Fruit fly (Drosophila melanogaster) whole organism, wandering third instar larva: ENCODE results near the gene CG15022.

Experiments
- Dfd ChIP-seq: fragments of >200 bp; optimal IDR thresholded peaks from 2 replicates; lab custom pipeline; 2017; ENCODE audit warnings: missing biosample characterization, missing genetic modification characterization
- Dif ChIP-seq: fragments of 200-275, 200-300 bp; sonication (Bioruptor generic); optimal IDR thresholded peaks from 2 replicates; lab custom pipeline; 2018; ENCODE audit warnings: missing biosample characterization, missing genetic modification characterization; ENCODE audit not compliant: partially characterized antibody
- Jra ChIP-seq: sonication (Bioruptor generic); optimal IDR thresholded peaks from 2 replicates; lab custom pipeline; 2016; ENCODE audit warnings: missing biosample characterization, missing genetic modification characterization
- OdsH ChIP-seq: fragments of 200-800 bp; sonication (Bioruptor generic); optimal IDR thresholded peaks from 2 replicates; lab custom pipeline; 2016; ENCODE audit warnings: missing biosample characterization, mild to moderate bottlenecking, missing genetic modification characterization
- Sp1 ChIP-seq: fragments of 200-800 bp; sonication (Bioruptor generic); optimal IDR thresholded peaks from 3 replicates; lab custom pipeline; 2019; ENCODE audit warnings: missing biosample characterization, mild to moderate bottlenecking, missing genetic modification characterization, moderate library complexity
- fru ChIP-seq: fragments of 200-800 bp; sonication (Bioruptor generic); optimal IDR thresholded peaks from 3 replicates; lab custom pipeline; 2016; ENCODE audit warnings: missing biosample characterization, mild to moderate bottlenecking, missing genetic modification characterization
- h ChIP-seq: fragments of 200-800 bp; sonication (Bioruptor generic); optimal IDR thresholded peaks from 3 replicates; lab custom pipeline; 2016; ENCODE audit warnings: missing biosample characterization, mild to moderate bottlenecking, missing genetic modification characterization
- psq ChIP-seq: fragments of 200-800 bp; sonication (Bioruptor generic); optimal IDR thresholded peaks from 3 replicates; lab custom pipeline; 2017; ENCODE audit warnings: missing biosample characterization, mild to moderate bottlenecking, missing genetic modification characterization, moderate library complexity
- sv ChIP-seq: fragments of 200-800 bp; sonication (Bioruptor generic); optimal IDR thresholded peaks from 3 replicates; lab custom pipeline; 2016; ENCODE audit warnings: missing biosample characterization, missing genetic modification characterization
- usp ChIP-seq: fragments of >200 bp; optimal IDR thresholded peaks from 2 replicates; lab custom pipeline; 2017; ENCODE audit warnings: missing biosample characterization, missing genetic modification characterization
- woc ChIP-seq: sonication (Bioruptor generic); optimal IDR thresholded peaks from 2 replicates; lab custom pipeline; 2016; ENCODE audit warnings: missing biosample characterization, mild to moderate bottlenecking, missing genetic modification characterization

DNA sequence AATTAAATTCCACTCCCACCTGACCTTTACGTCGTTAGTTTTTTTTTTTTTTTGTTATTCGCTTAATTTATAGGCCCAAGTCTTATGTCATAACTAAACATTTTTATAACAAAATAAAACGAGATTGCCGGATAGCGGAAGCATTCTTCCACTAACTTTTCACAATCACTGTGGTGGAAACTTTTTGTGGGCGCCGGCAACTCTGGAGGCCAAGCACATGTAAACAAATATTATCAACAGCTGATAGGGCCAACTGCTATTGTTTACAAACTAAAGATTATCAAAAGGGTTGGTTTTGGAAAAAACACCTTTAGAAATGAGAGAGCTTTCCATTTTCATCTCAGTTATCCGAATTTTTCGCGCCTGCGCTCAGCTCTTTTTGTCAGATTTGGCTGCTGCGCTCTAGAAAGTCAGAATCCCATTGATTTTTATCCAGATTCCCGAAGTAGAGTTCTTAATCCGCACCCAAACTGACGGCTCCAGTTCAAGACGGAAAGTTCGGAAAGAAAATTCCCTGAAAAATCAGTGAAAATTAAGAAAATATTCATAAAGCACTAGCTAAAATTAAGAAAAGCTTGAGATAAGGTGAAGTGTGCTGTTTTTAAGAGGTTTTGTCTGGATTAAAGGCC is 31.1 kb downstream of the CG15022 start, which contains the start of gene nAChRbeta1:
- TF ChIP-seq h (GFP tag; lab: Kevin White, UChicago) (no peak), usp (no peak), woc (GFP tag; lab: Kevin White, UChicago) (no peak), OdsH (GFP tag; lab: Kevin White, UChicago) (no peak), psq (no peak), fru (no peak), sv (GFP tag; lab: Kevin White, UChicago) (no peak), Dif (GFP tag; lab: Kevin White, UChicago) (no peak), Dfd (GFP tag; lab: Kevin White, UChicago) (no peak), Sp1 (GFP tag; lab: Kevin White, UChicago) (no peak), Jra (GFP tag; lab: Kevin White, UChicago) (no peak)
